Fruit fly (Drosophila melanogaster): Measurements from ENCODE around the gene Cyt-c1L.

The Cyt-c1L gene

dm6 chr3R:29157418-29158398 is 46.2 kb downstream of the Cyt-c1L start, which contains the start of gene rdog:
rdog (plus strand) TSS chr3R:29158122.
- TF ChIP-seq cnc (optimal IDR thresholded peaks at IDR 0.05) (peak in 1 of 2 experiments; percentile 10), CG1620 (GFP tag; optimal IDR thresholded peaks at IDR 0.05) (peak; percentile 62), CG33017 (tag; optimal IDR thresholded peaks at IDR 0.05) (peak; percentile 77), CG7045 (GFP tag; optimal IDR thresholded peaks at IDR 0.05) (peak; percentile 82), CG7101 (tag; optimal IDR thresholded peaks at IDR 0.05) (peak; percentile 80), Crg-1 (GFP tag; optimal IDR thresholded peaks at IDR 0.05) (peak; percentile 65), pad (GFP tag; optimal IDR thresholded peaks at IDR 0.05) (peak; percentile 73), Clk (GFP tag; optimal IDR thresholded peaks at IDR 0.05) (peak; percentile 53), tj (GFP tag; optimal IDR thresholded peaks at IDR 0.05) (peak; percentile 59), CG12768 (GFP tag; optimal IDR thresholded peaks at IDR 0.05) (peak; percentile 86), CG14711 (tag; optimal IDR thresholded peaks at IDR 0.05) (peak; percentile 63), cic (GFP tag; optimal IDR thresholded peaks at IDR 0.05) (peak; percentile 74), bab1 (GFP tag; optimal IDR thresholded peaks at IDR 0.05) (peak; percentile 80), CG5204 (GFP tag; optimal IDR thresholded peaks at IDR 0.05) (no peak), Mnt (GFP tag; optimal IDR thresholded peaks at IDR 0.05) (peak; percentile 71), Hr96 (GFP tag; optimal IDR thresholded peaks at IDR 0.05) (peak; percentile 89), kay (GFP tag; ENCODE audit: borderline replicate concordance) (no peak), CG11617 (GFP tag; optimal IDR thresholded peaks at IDR 0.05) (peak; percentile 92), toe (GFP tag; optimal IDR thresholded peaks at IDR 0.05) (no peak), ovo (GFP tag; optimal IDR thresholded peaks at IDR 0.05) (peak; percentile 97)

- TF ChIP-seq CG1620 (GFP tag; optimal IDR thresholded peaks at IDR 0.05), result peak; percentile 62
- TF ChIP-seq cnc (optimal IDR thresholded peaks at IDR 0.05), result peak; percentile 94 to 96
- TF ChIP-seq Clk (GFP tag; optimal IDR thresholded peaks at IDR 0.05), result peak; percentile 61
- TF ChIP-seq pad (GFP tag; optimal IDR thresholded peaks at IDR 0.05), result peak; percentile 72
- TF ChIP-seq CG12768 (GFP tag; optimal IDR thresholded peaks at IDR 0.05), result peak; percentile 63
- TF ChIP-seq Crg-1 (GFP tag; optimal IDR thresholded peaks at IDR 0.05), result peak; percentile 77
- peak; percentile 74 for TF ChIP-seq CG7101 (tag; optimal IDR thresholded peaks at IDR 0.05)
- TF ChIP-seq CG14711 (tag; optimal IDR thresholded peaks at IDR 0.05), result peak; percentile 73
- TF ChIP-seq tj (GFP tag; optimal IDR thresholded peaks at IDR 0.05), result peak; percentile 21
- TF ChIP-seq Mnt (GFP tag; optimal IDR thresholded peaks at IDR 0.05), result peak; percentile 77
- TF ChIP-seq CG11617 (GFP tag; optimal IDR thresholded peaks at IDR 0.05), result peak; percentile 61
- peak; percentile 42 for TF ChIP-seq CG33017 (tag; optimal IDR thresholded peaks at IDR 0.05)
- no peak for TF ChIP-seq toe (GFP tag; optimal IDR thresholded peaks at IDR 0.05)
- TF ChIP-seq CG5204 (GFP tag; optimal IDR thresholded peaks at IDR 0.05), result no peak
- TF ChIP-seq cic (GFP tag; optimal IDR thresholded peaks at IDR 0.05), result peak; percentile 47
- TF ChIP-seq ovo (GFP tag; optimal IDR thresholded peaks at IDR 0.05), result peak; percentile 6
- peak; percentile 88 for TF ChIP-seq bab1 (GFP tag; optimal IDR thresholded peaks at IDR 0.05)
- no peak for TF ChIP-seq kay (GFP tag; ENCODE audit: borderline replicate concordance)
- TF ChIP-seq Hr96 (GFP tag; optimal IDR thresholded peaks at IDR 0.05), result peak; percentile 75
- peak; percentile 22 for TF ChIP-seq CG7045 (GFP tag; optimal IDR thresholded peaks at IDR 0.05)
Observed at dm6 chr3R:29153197-29153644, 50.7 kb downstream of the Cyt-c1L start, which contains the start of the genes Slbp and Rpn2. Slbp (minus strand) TSS chr3R:29153266. Rpn2 (plus strand) TSS chr3R:29153524.
